Fruit fly (Drosophila melanogaster) whole organism, embryonic: ENCODE data around the gene pcm.

Experiments used
- CG10321 ChIP-seq: fragments of 200-800 bp; sonication (Bioruptor generic); IDR thresholded peaks from 2 replicates; pipeline ENCODE4 v1.3.6; 2022; ENCODE audit warnings: missing biosample characterization, missing genetic modification characterization
- CG10366 ChIP-seq: fragments of 200-800 bp; sonication (Bioruptor generic); IDR thresholded peaks from 2 replicates; pipeline ENCODE4 v1.3.6; 2022; ENCODE audit warnings: missing biosample characterization, missing genetic modification characterization
- CG11085 ChIP-seq: fragments of 200-800 bp; sonication (Bioruptor generic); IDR thresholded peaks from 2 replicates; pipeline ENCODE4 v1.3.6; 2022; ENCODE audit warnings: missing biosample characterization, missing genetic modification characterization
- CG14014 ChIP-seq: fragments of 200-800 bp; sonication (Bioruptor generic); IDR thresholded peaks from 2 replicates; pipeline ENCODE4 v1.3.6; 2022; ENCODE audit warnings: missing biosample characterization, missing genetic modification characterization
- CG14050 ChIP-seq: fragments of 200-800 bp; sonication (Bioruptor generic); IDR thresholded peaks from 3 replicates; pipeline ENCODE4 v1.3.6; 2022; ENCODE audit warnings: missing biosample characterization, missing genetic modification characterization
- CG16815 ChIP-seq: fragments of 200-800 bp; sonication (Bioruptor generic); optimal IDR thresholded peaks from 3 replicates; lab custom pipeline; 2017; ENCODE audit warnings: missing biosample characterization, mild to moderate bottlenecking, missing genetic modification characterization
- CG17612 ChIP-seq: fragments of 200-800 bp; sonication (Bioruptor generic); IDR thresholded peaks from 2 replicates; pipeline ENCODE4 v1.3.6; 2022; ENCODE audit warnings: missing biosample characterization, missing genetic modification characterization
- CG2875 ChIP-seq: fragments of 200-800 bp; sonication (Bioruptor generic); optimal IDR thresholded peaks from 2 replicates; lab custom pipeline; 2017; ENCODE audit warnings: missing biosample characterization, mild to moderate bottlenecking, missing genetic modification characterization, missing genetic modification reagents
- CG32772 ChIP-seq: fragments of 200-800 bp; sonication (Bioruptor generic); IDR thresholded peaks from 2 replicates; pipeline ENCODE4 v1.3.6; 2022; ENCODE audit warnings: missing biosample characterization, missing genetic modification characterization
- CG34422 ChIP-seq: fragments of 200-800 bp; sonication (Bioruptor generic); IDR thresholded peaks from 3 replicates; pipeline ENCODE4 v1.3.6; 2022; ENCODE audit warnings: missing biosample characterization, missing genetic modification characterization
- CG4424 ChIP-seq: fragments of 200-800 bp; sonication (Bioruptor generic); optimal IDR thresholded peaks from 3 replicates; lab custom pipeline; 2016; ENCODE audit warnings: missing biosample characterization, missing genetic modification characterization
- CG6175 ChIP-seq: fragments of 200-800 bp; sonication (Bioruptor generic); IDR thresholded peaks from 3 replicates; pipeline ENCODE4 v1.3.6; 2022; ENCODE audit warnings: missing biosample characterization, missing genetic modification characterization
- CG6689 ChIP-seq: fragments of 200-800 bp; sonication (Bioruptor generic); IDR thresholded peaks from 2 replicates; pipeline ENCODE4 v1.3.6; 2022; ENCODE audit warnings: missing biosample characterization, missing genetic modification characterization
- CG7372 ChIP-seq: fragments of 200-800 bp; sonication (Bioruptor generic); IDR thresholded peaks from 2 replicates; pipeline ENCODE4 v1.3.6; 2022; ENCODE audit warnings: missing biosample characterization, missing genetic modification characterization
- CG7987 ChIP-seq: fragments of 200-800 bp; sonication (Bioruptor generic); optimal IDR thresholded peaks from 2 replicates; lab custom pipeline; 2018; ENCODE audit warnings: missing biosample characterization, mild to moderate bottlenecking, missing genetic modification characterization, moderate library complexity
- CG8359 ChIP-seq: fragments of 200-800 bp; sonication (Bioruptor generic); optimal IDR thresholded peaks from 2 replicates; lab custom pipeline; 2017; ENCODE audit warnings: missing biosample characterization, mild to moderate bottlenecking, missing genetic modification characterization, borderline replicate concordance
- Chrac-16 ChIP-seq: fragments of 200-800 bp; sonication (Bioruptor generic); optimal IDR thresholded peaks from 3 replicates; lab custom pipeline; 2016; ENCODE audit warnings: missing biosample characterization, missing genetic modification characterization
- Dbx ChIP-seq: fragments of 200-800 bp; sonication (Bioruptor generic); IDR thresholded peaks from 3 replicates; pipeline ENCODE4 v1.3.6; 2022; ENCODE audit warnings: missing biosample characterization, missing genetic modification characterization
- Doc3 ChIP-seq: fragments of 200-800 bp; sonication (Bioruptor generic); IDR thresholded peaks from 3 replicates; pipeline ENCODE4 v1.3.6; 2022; ENCODE audit warnings: missing biosample characterization, missing genetic modification characterization; ENCODE audit not compliant: partially characterized antibody
- ERR ChIP-seq: fragments of 200-800 bp; sonication (Bioruptor generic); optimal IDR thresholded peaks from 2 replicates; lab custom pipeline; 2016; ENCODE audit warnings: missing biosample characterization, missing genetic modification characterization
- Eip74EF ChIP-seq, 2 experiments: fragments of 200-800 bp in 1 of 2; fragments of >200 bp in 1 of 2; sonication (Bioruptor generic) in 1 of 2; optimal IDR thresholded peaks; 2 replicates each; lab custom pipeline; 2017 to 2019; ENCODE audit warnings: missing biosample characterization in 2 of 2, missing genetic modification characterization in 2 of 2, mild to moderate bottlenecking in 1 of 2, moderate library complexity in 1 of 2
- Fer1 ChIP-seq: fragments of 200-800 bp; sonication (Bioruptor generic); optimal IDR thresholded peaks from 2 replicates; lab custom pipeline; 2017; ENCODE audit warnings: missing biosample characterization, mild to moderate bottlenecking, missing genetic modification characterization
- HLH3B ChIP-seq: fragments of 200-800 bp; sonication (Bioruptor generic); IDR thresholded peaks from 2 replicates; pipeline ENCODE4 v1.3.6; 2022; ENCODE audit warnings: missing biosample characterization, missing genetic modification characterization
- HLH4C ChIP-seq: fragments of 200-800 bp; sonication (Bioruptor generic); IDR thresholded peaks from 3 replicates; pipeline ENCODE4 v1.3.6; 2022; ENCODE audit warnings: missing biosample characterization, missing genetic modification characterization; ENCODE audit not compliant: partially characterized antibody
- Hmr ChIP-seq: fragments of 200-800 bp; sonication (Bioruptor generic); optimal IDR thresholded peaks from 3 replicates; lab custom pipeline; 2017; ENCODE audit warnings: mild to moderate bottlenecking, missing biosample characterization, missing genetic modification reagents, missing genetic modification characterization
- Lim3 ChIP-seq: fragments of 200-800 bp; sonication (Bioruptor generic); IDR thresholded peaks from 2 replicates; pipeline ENCODE4 v1.3.6; 2022; ENCODE audit warnings: missing biosample characterization, missing genetic modification characterization
- MBD-R2 ChIP-seq: fragments of 200-800 bp; sonication (Bioruptor generic); IDR thresholded peaks from 2 replicates; pipeline ENCODE4 v1.3.6; 2022; ENCODE audit warnings: missing biosample characterization, missing genetic modification characterization
- MTF-1 ChIP-seq: fragments of 200-800 bp; sonication (Bioruptor generic); optimal IDR thresholded peaks from 2 replicates; lab custom pipeline; 2018; ENCODE audit warnings: missing biosample characterization, mild to moderate bottlenecking, missing genetic modification characterization, borderline replicate concordance
- NK7.1 ChIP-seq: fragments of 200-800 bp; sonication (Bioruptor generic); optimal IDR thresholded peaks from 3 replicates; lab custom pipeline; 2016; ENCODE audit warnings: missing biosample characterization, missing genetic modification characterization
- Oaz ChIP-seq: fragments of 200-800 bp; sonication (Bioruptor generic); IDR thresholded peaks from 2 replicates; pipeline ENCODE4 v1.3.6; 2022; ENCODE audit warnings: missing biosample characterization, missing genetic modification characterization
- Ptx1 ChIP-seq: fragments of 200-800 bp; sonication (Bioruptor generic); IDR thresholded peaks from 2 replicates; pipeline ENCODE4 v1.3.6; 2022; ENCODE audit warnings: missing biosample characterization, missing genetic modification characterization
- Side ChIP-seq: fragments of 200-800 bp; sonication (Bioruptor generic); optimal IDR thresholded peaks from 2 replicates; lab custom pipeline; 2016; ENCODE audit warnings: missing biosample characterization, missing genetic modification characterization
- Sox100B ChIP-seq: fragments of 200-800 bp; sonication (Bioruptor generic); optimal IDR thresholded peaks from 3 replicates; lab custom pipeline; 2018; ENCODE audit warnings: missing biosample characterization, mild to moderate bottlenecking, missing genetic modification characterization
- Spps ChIP-seq: fragments of 200-800 bp; sonication (Bioruptor generic); optimal IDR thresholded peaks from 2 replicates; lab custom pipeline; 2018; ENCODE audit warnings: missing biosample characterization, mild to moderate bottlenecking, missing genetic modification characterization
- al ChIP-seq: fragments of 200-800 bp; sonication (Bioruptor generic); IDR thresholded peaks from 2 replicates; pipeline ENCODE4 v1.3.6; 2022; ENCODE audit warnings: missing biosample characterization, missing genetic modification characterization
- ase ChIP-seq: fragments of 200-800 bp; sonication (Bioruptor generic); IDR thresholded peaks from 3 replicates; pipeline ENCODE4 v1.3.6; 2022; ENCODE audit warnings: missing biosample characterization, missing genetic modification characterization
- crol ChIP-seq: fragments of 200-800 bp; sonication (Bioruptor generic); IDR thresholded peaks from 2 replicates; pipeline ENCODE4 v1.3.6; 2022; ENCODE audit warnings: missing biosample characterization, missing genetic modification characterization
- en ChIP-seq: fragments of 200-800 bp; sonication (Bioruptor generic); optimal IDR thresholded peaks from 2 replicates; lab custom pipeline; 2016; ENCODE audit warnings: missing biosample characterization, missing genetic modification characterization
- hb ChIP-seq: fragments of 200-800 bp; sonication (Bioruptor generic); IDR thresholded peaks from 3 replicates; pipeline ENCODE4 v1.3.6; 2022; ENCODE audit warnings: missing biosample characterization, missing genetic modification characterization; ENCODE audit not compliant: partially characterized antibody
- lola ChIP-seq, 3 experiments: fragments of >200 bp in 2 of 3; fragments of 200-800 bp in 1 of 3; sonication (Bioruptor generic) in 1 of 3; optimal IDR thresholded peaks; 2 replicates each; lab custom pipeline; 2017 to 2019; ENCODE audit warnings: missing biosample characterization in 3 of 3, missing genetic modification characterization in 3 of 3, mild to moderate bottlenecking in 1 of 3, moderate library complexity in 1 of 3
- pnt ChIP-seq: fragments of 200-800 bp; sonication (Bioruptor generic); optimal IDR thresholded peaks from 3 replicates; lab custom pipeline; 2016; ENCODE audit warnings: missing biosample characterization, missing genetic modification characterization
- sc ChIP-seq, 3 experiments: fragments of >200 bp in 2 of 3; fragments of 200-800 bp in 1 of 3; sonication (Bioruptor generic) in 1 of 3; optimal IDR thresholded peaks; 2 replicates in 2 of 3; 3 replicates in 1 of 3; lab custom pipeline; 2017; ENCODE audit warnings: mild to moderate bottlenecking in 1 of 3, missing biosample characterization in 1 of 3, missing genetic modification characterization in 1 of 3, missing genetic modification reagents in 1 of 3
- seq ChIP-seq: fragments of 200-800 bp; sonication (Bioruptor generic); IDR thresholded peaks from 2 replicates; pipeline ENCODE4 v1.3.6; 2022; ENCODE audit warnings: missing biosample characterization, missing genetic modification characterization
- shn ChIP-seq: fragments of 200-800 bp; sonication (Bioruptor generic); optimal IDR thresholded peaks from 3 replicates; lab custom pipeline; 2016; ENCODE audit warnings: missing biosample characterization, missing genetic modification characterization
- slou ChIP-seq: fragments of 200-800 bp; sonication (Bioruptor generic); optimal IDR thresholded peaks from 3 replicates; lab custom pipeline; 2016; ENCODE audit warnings: missing biosample characterization, missing genetic modification characterization
- sqz ChIP-seq: fragments of 200-800 bp; sonication (Bioruptor generic); optimal IDR thresholded peaks from 3 replicates; lab custom pipeline; 2018; ENCODE audit warnings: missing biosample characterization, mild to moderate bottlenecking, missing genetic modification characterization
- stwl ChIP-seq: fragments of 200-800 bp; sonication (Bioruptor generic); optimal IDR thresholded peaks from 3 replicates; lab custom pipeline; 2018; ENCODE audit warnings: missing biosample characterization, mild to moderate bottlenecking, missing genetic modification characterization, moderate library complexity
- trh ChIP-seq: fragments of 200-800 bp; sonication (Bioruptor generic); optimal IDR thresholded peaks from 2 replicates; lab custom pipeline; 2016; ENCODE audit warnings: missing biosample characterization, missing genetic modification characterization
- usp ChIP-seq: fragments of >200 bp; optimal IDR thresholded peaks from 2 replicates; lab custom pipeline; 2017; ENCODE audit warnings: missing biosample characterization, missing genetic modification characterization
- vnd ChIP-seq: fragments of 200-800 bp; sonication (Bioruptor generic); IDR thresholded peaks from 3 replicates; pipeline ENCODE4 v1.3.6; 2022; ENCODE audit warnings: missing biosample characterization, missing genetic modification characterization; ENCODE audit not compliant: partially characterized antibody

pcm gene

DNA sequence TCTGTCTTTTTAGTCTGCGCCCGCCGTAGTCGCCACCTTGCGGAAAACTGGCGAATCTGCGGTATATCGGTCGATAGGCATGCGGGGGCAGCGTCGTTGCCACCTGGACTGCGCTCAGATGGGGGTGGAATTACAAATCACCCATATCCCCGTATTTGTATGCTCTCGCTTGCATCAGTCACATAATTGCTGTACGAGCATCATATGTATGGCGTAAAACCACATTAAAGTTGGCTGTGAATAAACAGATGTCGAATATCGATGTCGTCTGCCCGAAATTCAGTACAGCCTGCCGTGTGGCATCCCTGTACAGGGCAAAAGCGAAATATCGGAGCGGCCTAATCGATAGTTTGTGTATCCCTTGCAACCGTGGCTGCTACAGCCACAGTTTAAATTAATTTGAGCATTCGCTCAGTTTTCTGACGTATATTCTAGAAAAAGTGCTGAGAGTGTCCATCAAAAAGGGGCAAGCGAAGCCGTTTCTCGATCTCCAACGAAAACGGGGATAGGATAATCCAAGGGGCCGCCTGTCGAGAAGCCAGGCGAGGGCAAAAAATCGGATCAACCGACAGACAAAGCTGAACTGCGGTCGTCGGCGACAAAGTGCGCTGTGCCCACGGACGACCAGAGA is 30.1 kb upstream of the pcm start, which contains the start of the genes Idh3a and CoRest (continued):
- TF ChIP-seq Ptx1 (GFP tag; lab: Robert Waterston, UW) (peak; percentile 50), usp (GFP tag; lab: Kevin White, UChicago) (no peak), CG32772 (GFP tag; lab: Robert Waterston, UW) (no peak), HLH3B (GFP tag; lab: Robert Waterston, UW) (no peak), shn (GFP tag; lab: Kevin White, UChicago) (no peak), Dbx (peak; percentile 52; the same call in 1 of the 3 replicates), CG4424 (no peak), CG6689 (GFP tag; lab: Robert Waterston, UW) (0 out of 2 replicates have a peak, but pooled peaks have one; percentile 28), trh (GFP tag; lab: Kevin White, UChicago) (no peak), Hmr (GFP tag; lab: Kevin White, UChicago) (no peak), seq (peak; percentile 67), CG34422 (GFP tag; lab: Robert Waterston, UW) (no peak), Doc3 (peak; percentile 53; the same call in 2 of the 3 replicates), CG7987 (GFP tag; lab: Kevin White, UChicago) (no peak), Lim3 (GFP tag; lab: Robert Waterston, UW) (no peak), sc (optimal IDR thresholded peaks at IDR 0.05; lab: Kevin White, UChicago) (no peak), sc (GFP tag; optimal IDR thresholded peaks at IDR 0.05; lab: Kevin White, UChicago) (no peak), Chrac-16 (no peak), CG14014 (peak; percentile 33; the same call in 1 of the 2 replicates), CG6175 (GFP tag; lab: Robert Waterston, UW) (no peak), slou (GFP tag; lab: Kevin White, UChicago) (no peak), CG10321 (GFP tag; lab: Robert Waterston, UW) (no peak), MBD-R2 (GFP tag; lab: Robert Waterston, UW) (peak; percentile 58), en (GFP tag; lab: Kevin White, UChicago) (no peak), Fer1 (no peak), vnd (GFP tag; lab: Robert Waterston, UW) (peak; percentile 65), MTF-1 (GFP tag; lab: Kevin White, UChicago) (no peak), pnt (GFP tag; lab: Kevin White, UChicago) (no peak), Spps (tag; lab: Kevin White, UChicago) (no peak), NK7.1 (GFP tag; lab: Kevin White, UChicago) (no peak), CG16815 (GFP tag; lab: Kevin White, UChicago) (no peak), Eip74EF (GFP tag; optimal IDR thresholded peaks at IDR 0.05; lab: Kevin White, UChicago) (no peak), Oaz (GFP tag; lab: Robert Waterston, UW) (no peak), CG7372 (GFP tag; lab: Robert Waterston, UW) (0 out of 2 replicates have a peak, but pooled peaks have one; percentile 41), CG17612 (GFP tag; lab: Robert Waterston, UW) (no peak), HLH4C (peak; percentile 71), Side (no peak), CG11085 (GFP tag; lab: Robert Waterston, UW) (no peak), CG8359 (GFP tag; lab: Kevin White, UChicago) (no peak), CG14050 (GFP tag; lab: Robert Waterston, UW) (no peak), hb (peak; percentile 60; the same call in 1 of the 3 replicates), sqz (no peak), crol (GFP tag; lab: Robert Waterston, UW) (no peak), stwl (peak; percentile 28), Sox100B (GFP tag; lab: Kevin White, UChicago) (no peak), ERR (GFP tag; lab: Kevin White, UChicago) (no peak), lola (GFP tag; optimal IDR thresholded peaks at IDR 0.05; lab: Kevin White, UChicago) (no peak), ase (GFP tag; lab: Robert Waterston, UW) (no peak), al (GFP tag; lab: Robert Waterston, UW) (0 out of 2 replicates have a peak, but pooled peaks have one; percentile 10), CG2875 (GFP tag; lab: Kevin White, UChicago) (no peak), CG10366 (GFP tag; lab: Robert Waterston, UW) (no peak)
